Fruit fly (Drosophila melanogaster) whole organism, adult: ENCODE measurements around the gene CG1582.

Experiments used
- CG11617 ChIP-seq: fragments of 200-800 bp; sonication (Bioruptor generic); optimal IDR thresholded peaks from 2 replicates; lab custom pipeline; 2017; ENCODE audit warnings: mild to moderate bottlenecking, missing biosample characterization, missing genetic modification reagents, missing genetic modification characterization
- CG12768 ChIP-seq: fragments of 200-800 bp; sonication (Bioruptor generic); optimal IDR thresholded peaks from 2 replicates; lab custom pipeline; 2017; ENCODE audit warnings: missing biosample characterization, missing genetic modification characterization, mild to moderate bottlenecking, moderate library complexity, missing genetic modification reagents
- CG1620 ChIP-seq: fragments of 200-800 bp; sonication (Bioruptor generic); optimal IDR thresholded peaks from 2 replicates; lab custom pipeline; 2016; ENCODE audit warnings: missing biosample characterization, missing genetic modification characterization
- CG33017 ChIP-seq: fragments of 200-800 bp; sonication (Bioruptor generic); optimal IDR thresholded peaks from 2 replicates; lab custom pipeline; 2018; ENCODE audit warnings: missing biosample characterization, mild to moderate bottlenecking, missing genetic modification characterization, moderate library complexity
- CG5204 ChIP-seq: fragments of 200-800 bp; sonication (Bioruptor generic); optimal IDR thresholded peaks from 2 replicates; lab custom pipeline; 2016; ENCODE audit warnings: missing biosample characterization, missing genetic modification characterization
- CG7101 ChIP-seq: fragments of 200-800 bp; sonication (Bioruptor generic); optimal IDR thresholded peaks from 2 replicates; lab custom pipeline; 2018; ENCODE audit warnings: missing biosample characterization, mild to moderate bottlenecking, missing genetic modification characterization, moderate library complexity
- Crg-1 ChIP-seq: fragments of 200-800 bp; sonication (Bioruptor generic); optimal IDR thresholded peaks from 2 replicates; lab custom pipeline; 2016; ENCODE audit warnings: missing biosample characterization, missing genetic modification characterization
- Mnt ChIP-seq: fragments of 200-800 bp; sonication (Bioruptor generic); optimal IDR thresholded peaks from 2 replicates; lab custom pipeline; 2016; ENCODE audit warnings: missing biosample characterization, mild to moderate bottlenecking, missing genetic modification characterization
- bab1 ChIP-seq: fragments of 200-800 bp; sonication (Bioruptor generic); optimal IDR thresholded peaks from 3 replicates; lab custom pipeline; 2019; ENCODE audit warnings: missing biosample characterization, mild to moderate bottlenecking, missing genetic modification characterization, moderate library complexity
- cnc ChIP-seq, 2 experiments: fragments of >200 bp; optimal IDR thresholded peaks; 2 replicates each; lab custom pipeline; 2017
- kay ChIP-seq: fragments of 200-800 bp; sonication (Bioruptor generic); peaks from one replicate; lab custom pipeline; 2016; ENCODE audit warnings: missing biosample characterization, missing genetic modification characterization, borderline replicate concordance
- ovo ChIP-seq: fragments of 200-800 bp; sonication (Bioruptor generic); optimal IDR thresholded peaks from 2 replicates; lab custom pipeline; 2016; ENCODE audit warnings: missing biosample characterization, missing genetic modification characterization
- tj ChIP-seq: fragments of 200-800 bp; sonication (Bioruptor generic); optimal IDR thresholded peaks from 3 replicates; lab custom pipeline; 2017; ENCODE audit warnings: missing biosample characterization, mild to moderate bottlenecking, missing genetic modification characterization, moderate library complexity
- toe ChIP-seq: fragments of 200-800 bp; sonication (Bioruptor generic); optimal IDR thresholded peaks from 2 replicates; lab custom pipeline; 2016; ENCODE audit warnings: missing biosample characterization, missing genetic modification characterization

DNA sequence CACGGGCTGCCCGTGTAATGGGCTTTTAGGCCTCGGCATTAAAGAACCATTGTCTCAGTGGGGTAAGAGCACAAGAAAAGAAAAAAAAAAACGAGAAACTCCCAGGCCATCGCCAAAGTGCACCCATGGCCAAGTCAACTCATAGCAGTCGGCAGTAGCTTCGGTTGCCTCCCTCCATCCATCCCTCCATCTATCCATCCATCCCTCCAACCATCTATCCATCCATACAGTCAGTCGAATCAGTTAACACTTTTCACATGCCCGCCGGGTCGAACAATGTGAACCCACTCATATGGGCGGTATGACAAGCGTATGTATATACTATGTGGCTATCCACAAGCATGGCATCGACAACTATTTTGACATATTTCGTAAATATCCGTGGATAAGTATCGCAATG lies 31.4 kb downstream of the CG1582 start:
- TF ChIP-seq CG5204 (GFP tag; lab: Kevin White, UChicago) (no peak), ovo (GFP tag; lab: Kevin White, UChicago) (no peak), tj (no peak), CG11617 (GFP tag; lab: Kevin White, UChicago) (no peak), cnc (optimal IDR thresholded peaks at IDR 0.05; lab: Kevin White, UChicago) (no peak), kay (GFP tag; lab: Kevin White, UChicago) (no peak), CG7101 (tag; lab: Kevin White, UChicago) (no peak), toe (GFP tag; lab: Kevin White, UChicago) (no peak), CG12768 (GFP tag; lab: Kevin White, UChicago) (no peak), Mnt (GFP tag; lab: Kevin White, UChicago) (no peak), bab1 (no peak), CG33017 (tag; lab: Kevin White, UChicago) (no peak), CG1620 (GFP tag; lab: Kevin White, UChicago) (no peak), Crg-1 (GFP tag; lab: Kevin White, UChicago) (no peak)
